Worm (Caenorhabditis elegans) whole organism, dauer: ENCODE data around the gene T28C6.10.
"Not testable (repeated sequence)": the region's sequence is repeated elsewhere in the genome, so short reads cannot be mapped to it uniquely, and the experiment has no call there.

Experiments
- unc-62 ChIP-seq: sonication (generic microtip); optimal IDR thresholded peaks from 2 replicates; lab custom pipeline; 2017; ENCODE audit warnings: missing biosample characterization, missing genetic modification reagents, missing genetic modification characterization

T28C6.10 gene

DNA sequence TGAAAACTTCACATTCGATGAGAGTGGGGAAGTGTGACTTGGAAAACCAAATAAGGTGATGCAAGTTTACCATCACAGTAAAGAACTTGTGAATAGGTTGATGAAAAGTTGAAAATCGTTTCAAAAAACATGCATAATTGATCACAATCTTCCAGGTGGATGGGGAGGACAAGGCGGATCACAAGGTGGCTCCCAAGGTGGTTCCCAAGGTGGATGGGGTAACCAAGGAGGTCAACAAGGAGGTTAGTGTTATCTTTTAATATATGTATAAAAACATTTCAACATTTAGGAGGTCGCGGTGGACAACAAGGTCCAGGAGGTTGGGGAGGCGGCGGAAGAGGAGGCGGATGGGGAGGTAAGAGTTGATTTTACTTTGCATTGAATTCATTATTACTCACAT lies at the start of gene T28C6.10:
TSS of gene T28C6.10 (plus strand) at position 301 of the 400 bp plus-strand sequence.
- TF ChIP-seq unc-62 (GFP tag; lab: Kevin White, UChicago): no peak

DNA sequence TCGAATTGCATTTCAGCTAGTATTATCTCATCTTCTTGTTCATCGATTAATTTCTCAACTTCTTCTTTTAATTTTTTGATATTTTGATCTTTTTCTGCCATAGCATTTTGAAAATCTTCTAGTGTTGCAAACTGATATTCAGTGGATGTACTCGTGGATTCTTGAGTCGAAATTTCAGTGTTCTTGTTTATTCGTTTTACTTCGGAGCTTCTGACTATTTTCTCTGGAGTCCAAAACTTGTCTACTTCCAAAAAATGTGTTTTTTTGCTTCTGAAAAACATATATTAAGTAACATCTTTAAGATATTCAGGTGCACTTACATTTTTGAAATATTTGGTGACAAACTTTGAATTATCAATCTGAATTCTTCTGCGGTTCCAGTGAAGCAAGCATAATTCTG lies 48.2 kb upstream of the T28C6.10 start, which contains the start of gene F20C5.5:
TSS of gene F20C5.5 (minus strand) at position 101 of the 400 bp plus-strand sequence.
- TF ChIP-seq unc-62 (GFP tag; lab: Kevin White, UChicago): no peak

DNA sequence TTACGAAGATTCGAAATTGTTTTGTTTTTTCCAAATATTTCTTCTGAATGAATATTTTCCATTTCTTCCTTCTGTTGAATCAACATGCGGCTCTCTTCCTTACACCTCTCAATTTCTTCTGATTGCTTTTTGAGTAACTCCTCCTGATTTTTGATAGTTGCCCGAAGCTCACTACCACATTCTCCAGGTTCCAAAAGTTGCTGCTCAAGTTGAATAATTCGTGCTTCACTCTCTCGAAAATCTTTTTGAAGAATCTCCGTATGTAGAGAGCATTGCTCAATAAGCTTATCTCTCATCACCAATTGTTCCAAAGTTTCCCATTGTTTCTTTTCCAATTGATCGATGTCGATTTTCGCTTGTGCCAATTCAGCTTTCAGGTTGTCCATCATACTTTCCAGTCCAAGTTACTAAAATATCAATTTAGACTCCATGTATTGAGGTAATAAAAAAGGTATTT lies 44.9 kb upstream of the T28C6.10 start, which contains the start of gene F20C5.6:
TSS of gene F20C5.6 (minus strand) at position 407 of the 457 bp plus-strand sequence.
- no peak for TF ChIP-seq unc-62 (GFP tag; lab: Kevin White, UChicago)

DNA sequence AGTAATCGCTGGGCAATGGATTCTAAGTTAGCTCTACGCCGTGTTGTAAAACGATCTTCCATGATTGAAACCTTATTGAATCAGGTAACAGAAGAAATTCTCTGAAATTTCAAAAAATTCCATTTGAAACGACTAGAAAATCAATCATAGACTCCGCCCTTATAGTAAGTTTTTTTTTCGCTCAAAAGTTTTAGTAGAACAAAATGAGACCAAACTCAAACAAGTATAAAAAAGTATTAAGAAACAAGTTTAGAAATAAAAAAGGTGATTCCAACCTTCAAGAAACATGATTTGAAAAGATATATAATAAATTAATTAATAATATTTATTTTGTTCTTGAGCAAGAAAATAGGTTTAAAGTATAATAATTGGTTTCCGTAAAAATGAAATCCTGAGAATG lies 39.7 kb upstream of the T28C6.10 start, which contains the start of gene C33D9.6:
TSS of gene C33D9.6 (minus strand) at position 101 of the 400 bp plus-strand sequence.
- no peak for TF ChIP-seq unc-62 (GFP tag; lab: Kevin White, UChicago)

DNA sequence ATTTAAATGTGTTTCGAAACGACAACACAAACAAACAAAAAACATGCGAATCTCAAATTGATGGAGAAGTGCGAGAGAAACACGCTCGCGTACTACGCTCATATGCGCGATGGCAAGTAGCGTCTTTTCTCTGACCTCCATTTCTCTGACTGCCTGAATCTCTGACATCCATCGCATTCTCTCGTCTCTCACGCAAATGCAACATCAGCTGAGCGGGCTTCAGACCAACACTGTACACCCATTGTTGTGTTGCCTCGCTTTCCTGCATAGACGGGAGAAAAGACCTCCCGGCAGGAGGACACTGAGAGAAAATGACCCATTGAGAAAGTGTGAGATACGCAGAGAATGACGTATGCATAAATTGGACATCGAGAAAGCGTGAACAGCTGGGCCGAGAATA lies 35.6 kb upstream of the T28C6.10 start:
- TF ChIP-seq unc-62 (GFP tag; lab: Kevin White, UChicago): no peak

DNA sequence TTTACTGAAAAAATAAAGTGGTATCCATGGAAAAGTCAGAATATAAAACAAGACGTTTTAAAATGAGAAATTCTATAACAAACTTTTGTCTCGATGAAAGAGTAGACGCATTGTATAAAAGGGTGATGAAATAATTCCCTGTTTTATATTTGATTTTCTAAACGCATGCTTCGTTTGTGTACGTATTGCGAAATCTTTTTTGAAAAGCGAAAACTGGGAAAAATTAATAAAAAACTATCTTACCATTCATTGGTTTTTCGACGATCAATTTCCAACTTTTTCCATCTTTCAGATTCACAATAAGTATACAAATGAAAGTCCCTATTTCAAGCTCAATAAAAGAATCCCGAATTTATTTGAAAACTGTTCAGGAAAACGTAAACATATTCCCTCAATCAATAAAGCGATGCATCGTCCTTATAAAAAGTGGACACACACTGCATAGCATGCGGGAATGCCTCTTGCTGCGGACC lies 32.8 kb upstream of the T28C6.10 start, which contains the start of gene C33D9.13:
TSS of gene C33D9.13 (minus strand) at position 423 of the 473 bp plus-strand sequence.
- TF ChIP-seq unc-62 (GFP tag; lab: Kevin White, UChicago): no peak

DNA sequence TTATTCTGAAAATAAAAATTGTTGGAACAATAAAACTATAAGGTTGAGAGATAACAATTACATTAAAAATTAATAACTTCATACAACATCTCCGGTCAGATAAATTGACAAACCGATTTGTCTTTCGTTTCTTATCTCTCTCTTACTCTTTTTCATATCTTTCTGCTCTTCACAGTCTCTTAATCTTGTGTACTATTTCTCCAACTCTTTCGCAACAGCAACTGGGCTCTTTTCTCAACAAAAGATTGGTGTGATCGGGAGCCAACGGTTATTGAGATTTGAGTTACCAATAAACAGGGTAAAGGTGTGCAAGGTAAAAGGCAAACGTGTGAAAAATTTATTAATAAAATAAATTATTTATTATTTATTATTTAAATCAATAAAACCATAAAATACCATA lies 31.1 kb upstream of the T28C6.10 start, which contains the start of gene C33D9.8:
TSS of gene C33D9.8 (minus strand) at position 99 of the 400 bp plus-strand sequence.
- no peak for TF ChIP-seq unc-62 (GFP tag; lab: Kevin White, UChicago)

DNA sequence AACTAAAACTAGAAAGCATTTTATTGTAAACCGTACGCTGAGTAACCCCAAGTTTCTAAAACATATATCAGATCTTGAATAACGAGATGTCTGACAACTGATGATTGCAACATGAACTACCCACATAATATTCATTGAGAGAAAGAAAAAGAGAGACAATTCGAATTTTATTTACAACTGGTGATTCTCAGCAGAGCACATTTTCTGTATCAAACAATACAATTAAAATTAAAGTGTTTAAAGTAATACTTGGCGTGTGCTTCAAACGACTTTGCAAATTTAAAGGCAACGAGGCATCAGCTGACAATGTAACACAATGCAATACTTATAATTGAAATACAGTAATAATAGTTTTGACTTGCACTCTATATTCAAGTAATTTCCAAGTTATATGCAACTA lies 29.7 kb upstream of the T28C6.10 start, which contains the start of gene C33D9.10:
TSS of gene C33D9.10 (minus strand) at position 101 of the 400 bp plus-strand sequence.
- TF ChIP-seq unc-62 (GFP tag; lab: Kevin White, UChicago): not testable (repeated sequence)

DNA sequence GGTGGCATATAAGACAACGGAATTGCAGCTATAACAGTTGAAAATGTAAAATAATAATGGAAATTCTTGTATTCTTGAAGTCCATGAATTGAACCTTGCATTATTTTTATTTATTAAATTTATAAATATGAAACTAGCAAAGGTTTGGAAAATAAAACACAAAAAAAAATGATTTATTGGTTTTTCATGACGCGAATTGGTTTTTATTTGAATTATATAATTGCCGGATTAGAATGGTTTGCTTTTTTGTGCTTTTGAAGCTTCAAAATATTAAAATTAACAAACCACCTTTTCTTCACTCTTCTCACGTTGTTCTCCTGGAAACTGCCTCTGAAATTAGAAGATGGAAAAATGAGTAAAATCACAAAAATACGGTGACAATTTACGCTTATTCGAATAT lies 27.6 kb upstream of the T28C6.10 start, which contains the start of gene sru-35:
TSS of gene sru-35 (minus strand) at position 101 of the 400 bp plus-strand sequence.
- TF ChIP-seq unc-62 (GFP tag; lab: Kevin White, UChicago): no peak

DNA sequence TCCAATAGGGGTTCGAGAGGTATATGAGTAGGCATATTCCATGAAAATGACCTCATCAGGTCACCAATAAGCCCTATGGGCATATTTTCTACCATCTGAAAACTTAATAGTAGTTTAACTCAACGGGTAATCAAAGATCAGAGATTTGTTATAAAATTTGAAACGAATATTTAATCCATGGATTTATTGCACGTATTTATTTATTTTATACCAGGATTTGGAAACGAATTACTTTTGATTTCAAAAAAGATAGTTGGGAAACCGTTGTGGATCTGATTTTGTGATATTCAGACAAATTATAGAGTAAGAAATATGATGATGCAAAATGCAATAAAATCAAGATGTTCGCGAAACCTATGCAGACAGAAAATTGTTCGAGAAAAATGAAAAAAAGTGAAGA lies 24.9 kb upstream of the T28C6.10 start, which contains the start of gene C33D9.3:
TSS of gene C33D9.3 (minus strand) at position 101 of the 400 bp plus-strand sequence.
- TF ChIP-seq unc-62 (GFP tag; lab: Kevin White, UChicago): no peak

DNA sequence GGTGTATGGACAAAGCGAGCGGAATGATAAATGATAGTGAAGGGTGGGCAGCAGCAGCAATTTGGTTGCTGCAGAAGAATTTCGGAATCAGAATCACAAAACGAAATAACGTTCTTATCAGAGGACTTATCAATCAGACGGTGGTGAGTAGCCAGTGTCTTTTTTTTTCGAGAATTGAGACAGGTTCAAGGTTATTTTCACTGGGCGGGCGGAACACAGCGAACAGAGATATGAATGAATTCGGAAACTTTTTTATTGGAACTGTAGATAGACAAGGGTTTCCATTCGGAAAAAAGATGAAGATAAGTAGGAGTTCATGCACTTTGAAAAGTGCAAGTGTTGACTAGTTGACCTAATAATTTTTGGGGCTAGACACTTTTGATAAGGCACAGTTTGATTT lies 24.5 kb upstream of the T28C6.10 start:
- TF ChIP-seq unc-62 (GFP tag; lab: Kevin White, UChicago): no peak

DNA sequence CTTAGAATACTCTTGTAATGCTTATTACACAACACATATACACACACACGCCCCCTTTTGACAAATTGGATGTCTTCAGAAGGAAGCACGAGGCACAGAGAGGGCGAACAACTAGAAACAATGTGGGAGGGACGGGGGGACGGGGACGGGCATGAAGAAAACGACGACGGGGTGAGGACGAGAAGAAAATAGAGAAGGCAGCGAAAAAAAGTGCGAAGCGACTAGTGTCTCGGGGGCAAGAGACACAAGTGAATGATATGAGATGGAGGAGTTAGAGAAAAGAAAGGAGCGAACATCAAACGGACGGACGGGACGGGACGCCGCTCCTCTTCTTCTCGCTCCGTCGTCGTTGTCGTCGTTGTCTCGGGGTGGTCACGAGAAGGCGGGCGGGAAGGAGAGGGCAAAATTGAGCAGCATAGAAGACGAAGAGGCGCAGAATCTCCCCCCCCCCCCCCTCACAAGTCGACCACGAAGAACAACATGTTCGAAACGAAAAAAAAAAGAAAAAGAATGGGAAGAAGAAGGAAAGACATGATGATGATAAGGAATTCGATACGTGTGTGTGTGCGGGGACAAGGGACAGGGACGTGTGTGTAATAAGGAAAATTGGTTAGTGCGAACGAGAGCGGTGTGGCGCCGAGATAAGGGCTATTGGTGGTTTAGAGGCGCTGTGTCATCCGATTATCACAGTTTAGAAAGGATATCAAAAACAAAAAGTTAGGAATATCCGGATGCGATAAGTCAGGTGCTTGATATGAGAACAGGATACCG lies 22.7 kb upstream of the T28C6.10 start:
- no peak for TF ChIP-seq unc-62 (GFP tag; lab: Kevin White, UChicago)

DNA sequence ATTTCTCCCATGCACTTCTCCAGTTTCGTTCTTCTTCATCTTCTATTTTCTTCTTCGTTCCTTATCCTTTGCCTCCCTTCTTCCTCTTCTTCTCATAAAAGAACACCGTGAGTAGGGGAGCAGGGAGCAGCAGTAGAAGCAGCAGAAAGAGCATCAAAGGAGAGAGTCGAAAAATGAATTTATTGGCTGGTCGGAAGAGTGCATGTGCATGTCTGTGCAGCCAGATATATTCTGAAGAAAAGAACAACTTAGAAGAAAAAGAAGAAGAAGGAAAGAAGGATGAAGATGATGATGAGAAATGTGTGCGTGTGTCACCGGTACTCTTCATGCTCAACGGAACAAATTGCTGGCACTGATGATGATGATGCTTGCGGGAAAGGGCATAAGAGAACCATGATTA lies 21.5 kb upstream of the T28C6.10 start:
- no peak for TF ChIP-seq unc-62 (GFP tag; lab: Kevin White, UChicago)

DNA sequence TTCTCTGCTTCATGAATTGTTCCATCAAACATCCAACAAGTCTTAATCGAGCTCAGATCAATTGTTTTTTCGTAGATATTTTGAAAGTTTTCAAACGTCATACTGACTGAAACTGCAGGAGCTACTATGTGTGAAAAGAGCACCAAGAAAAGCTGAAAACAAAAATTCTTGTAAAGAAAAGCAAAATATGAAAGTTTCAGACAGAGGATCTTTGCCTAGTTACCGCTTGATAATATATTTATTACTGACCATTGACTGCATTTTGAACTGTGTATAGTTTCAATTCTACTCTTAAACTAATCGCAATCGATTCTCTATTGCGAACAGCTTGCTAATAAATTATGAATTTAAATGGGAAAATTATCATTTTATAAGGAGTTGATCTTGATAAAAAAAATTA lies 19.5 kb upstream of the T28C6.10 start, which contains the start of gene clec-182:
TSS of gene clec-182 (minus strand) at position 101 of the 400 bp plus-strand sequence.
- no peak for TF ChIP-seq unc-62 (GFP tag; lab: Kevin White, UChicago)

DNA sequence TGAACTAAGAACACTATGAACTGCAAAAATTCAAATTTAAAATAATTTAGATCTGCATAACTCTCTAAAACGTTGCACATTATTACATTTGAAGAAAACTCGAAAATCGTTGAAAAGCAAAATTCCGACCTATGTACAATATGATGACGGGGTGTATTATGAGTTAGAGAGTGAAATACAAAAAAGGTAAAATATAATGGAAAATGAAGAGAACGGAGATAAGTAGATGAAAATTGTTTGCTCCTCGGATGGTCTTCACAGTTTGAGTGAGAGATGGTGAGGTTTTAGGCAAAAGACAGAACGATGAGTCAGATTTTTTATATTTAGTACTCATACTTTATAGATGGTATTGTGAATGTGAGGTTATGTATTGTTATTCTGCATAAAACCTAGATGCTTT lies 10.4 kb upstream of the T28C6.10 start:
- no peak for TF ChIP-seq unc-62 (GFP tag; lab: Kevin White, UChicago)

DNA sequence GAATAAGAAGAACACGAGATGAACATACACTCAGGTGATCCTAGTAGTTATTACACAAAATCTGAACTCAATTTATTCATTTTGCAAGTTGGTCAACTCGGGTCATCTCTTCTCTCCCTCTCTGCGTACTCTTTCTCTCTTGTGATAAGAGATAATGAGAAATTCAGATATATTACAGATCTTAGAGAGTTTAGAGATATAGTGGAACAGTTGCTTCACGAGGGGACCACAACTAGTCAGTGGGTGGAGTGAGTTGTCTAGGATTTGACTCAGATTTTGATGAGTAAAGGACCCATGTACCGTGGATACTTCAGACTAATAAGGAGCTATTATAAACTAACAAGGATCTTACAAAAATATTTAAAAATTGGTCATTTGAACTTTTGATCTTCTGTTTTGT lies 4.1 kb upstream of the T28C6.10 start, which contains the start of gene exc-5:
TSS of gene exc-5 (minus strand) at position 57 of the 400 bp plus-strand sequence.
- TF ChIP-seq unc-62 (GFP tag; lab: Kevin White, UChicago): no peak
